Worm (Caenorhabditis elegans) whole organism, L2 larva: Measurements from ENCODE around the gene snu-23.
A peak's percentile ranks its signal among the peaks of the same experiment; 100 is the strongest.

ENCODE experiments used
- C34F6.9 ChIP-seq: fragments of 150-350 bp; optimal IDR thresholded peaks from 2 replicates; lab custom pipeline; 2014; ENCODE audit warnings: missing biosample characterization, missing genetic modification characterization
- F13H6.1 ChIP-seq: sonication (generic microtip); optimal IDR thresholded peaks from 2 replicates; lab custom pipeline; 2016; ENCODE audit warnings: missing genetic modification characterization, missing compliant biosample characterization
- Y55F3AM.14 ChIP-seq: fragments of 200-800 bp; sonication (Bioruptor generic); optimal IDR thresholded peaks from 2 replicates; lab custom pipeline; 2018; ENCODE audit warnings: mild to moderate bottlenecking, missing genetic modification characterization, missing compliant biosample characterization
- ama-1 ChIP-seq: fragments of 150-350 bp; optimal IDR thresholded peaks from 2 replicates; lab custom pipeline; 2018; ENCODE audit warnings: inconsistent platforms
- blmp-1 ChIP-seq: sonication (generic microtip); optimal IDR thresholded peaks from 2 replicates; lab custom pipeline; 2017; ENCODE audit warnings: missing genetic modification characterization, mild to moderate bottlenecking, missing compliant biosample characterization, antibody characterized with exemption, moderate library complexity; ENCODE audit not compliant: insufficient read depth
- crh-2 ChIP-seq: sonication (generic microtip); optimal IDR thresholded peaks from 2 replicates; lab custom pipeline; 2017; ENCODE audit warnings: missing biosample characterization, missing genetic modification characterization
- elt-1 ChIP-seq: fragments of 150-350 bp; optimal IDR thresholded peaks from 2 replicates; lab custom pipeline; 2014; ENCODE audit warnings: missing biosample characterization, missing genetic modification characterization
- elt-3 ChIP-seq: sonication (generic microtip); optimal IDR thresholded peaks from 2 replicates; lab custom pipeline; 2017; ENCODE audit warnings: missing biosample characterization, missing genetic modification characterization
- fos-1 ChIP-seq: fragments of 150-350 bp; optimal IDR thresholded peaks from 2 replicates; lab custom pipeline; 2014; ENCODE audit warnings: missing biosample characterization, missing genetic modification characterization
- gmeb-1 ChIP-seq: fragments of 150-350 bp; optimal IDR thresholded peaks from 2 replicates; lab custom pipeline; 2014; ENCODE audit warnings: missing biosample characterization, missing genetic modification characterization
- lin-11 ChIP-seq: fragments of 150-350 bp; sonication (generic microtip); optimal IDR thresholded peaks from 2 replicates; lab custom pipeline; 2014; ENCODE audit warnings: missing biosample characterization, missing genetic modification characterization, inconsistent platforms, mixed read lengths
- lin-13 ChIP-seq: fragments of 150-350 bp; optimal IDR thresholded peaks from 2 replicates; lab custom pipeline; 2014; ENCODE audit warnings: missing biosample characterization, missing genetic modification reagents, missing genetic modification characterization
- lsy-2 ChIP-seq, 2 experiments: fragments of 150-350 bp in 1 of 2; sonication (generic microtip) in 1 of 2; optimal IDR thresholded peaks; 2 replicates each; lab custom pipeline; 2014 to 2017; ENCODE audit warnings: missing biosample characterization in 2 of 2, missing genetic modification characterization in 2 of 2
- mab-5 ChIP-seq: fragments of 150-350 bp; optimal IDR thresholded peaks from 2 replicates; lab custom pipeline; 2014; ENCODE audit warnings: missing biosample characterization, missing genetic modification characterization
- mbf-1 ChIP-seq: sonication (generic microtip); optimal IDR thresholded peaks from 2 replicates; lab custom pipeline; 2017; ENCODE audit warnings: missing biosample characterization, missing genetic modification characterization
- mdl-1 ChIP-seq, 2 experiments: fragments of 150-350 bp in 1 of 2; sonication (generic microtip) in 1 of 2; optimal IDR thresholded peaks; 2 replicates each; lab custom pipeline; 2017; ENCODE audit warnings: missing biosample characterization in 2 of 2, missing genetic modification characterization in 2 of 2
- nhr-10 ChIP-seq: sonication (generic microtip); optimal IDR thresholded peaks from 2 replicates; lab custom pipeline; 2017; ENCODE audit warnings: missing biosample characterization, missing genetic modification characterization
- nhr-129 ChIP-seq: fragments of 150-350 bp; optimal IDR thresholded peaks from 2 replicates; lab custom pipeline; 2014; ENCODE audit warnings: missing biosample characterization, missing genetic modification characterization
- nhr-21 ChIP-seq: fragments of 150-350 bp; optimal IDR thresholded peaks from 2 replicates; lab custom pipeline; 2014; ENCODE audit warnings: missing biosample characterization, missing genetic modification characterization
- nhr-23 ChIP-seq: fragments of 150-350 bp; optimal IDR thresholded peaks from 2 replicates; lab custom pipeline; 2014; ENCODE audit warnings: missing biosample characterization, missing genetic modification reagents, missing genetic modification characterization
- nhr-25 ChIP-seq: fragments of 150-350 bp; sonication (generic microtip); optimal IDR thresholded peaks from 3 replicates; lab custom pipeline; 2014; ENCODE audit warnings: missing biosample characterization, missing genetic modification characterization
- nhr-6 ChIP-seq: fragments of 150-350 bp; optimal IDR thresholded peaks from 2 replicates; lab custom pipeline; 2014; ENCODE audit warnings: missing biosample characterization, missing genetic modification characterization
- sem-4 ChIP-seq: fragments of 150-350 bp; optimal IDR thresholded peaks from 2 replicates; lab custom pipeline; 2014; ENCODE audit warnings: missing biosample characterization, missing genetic modification reagents, missing genetic modification characterization
- skn-1 ChIP-seq: sonication (generic microtip); optimal IDR thresholded peaks from 2 replicates; lab custom pipeline; 2017; ENCODE audit warnings: missing biosample characterization, missing genetic modification characterization
- sma-3 ChIP-seq: sonication (generic microtip); optimal IDR thresholded peaks from 2 replicates; lab custom pipeline; 2016; ENCODE audit warnings: missing genetic modification reagents, missing genetic modification characterization, missing compliant biosample characterization
- sma-9 ChIP-seq, 2 experiments: fragments of 150-350 bp in 1 of 2; sonication (generic microtip) in 1 of 2; optimal IDR thresholded peaks; 2 replicates each; lab custom pipeline; 2014 to 2016; ENCODE audit warnings: missing genetic modification characterization in 2 of 2, mild to moderate bottlenecking in 1 of 2, missing biosample characterization in 1 of 2, missing compliant biosample characterization in 1 of 2, missing genetic modification reagents in 1 of 2, moderate library complexity in 1 of 2
- snpc-4 ChIP-seq: fragments of 150-350 bp; optimal IDR thresholded peaks from 2 replicates; lab custom pipeline; 2014; ENCODE audit warnings: missing biosample characterization, missing genetic modification characterization
- unc-39 ChIP-seq: fragments of 150-350 bp; optimal IDR thresholded peaks from 2 replicates; lab custom pipeline; 2014; ENCODE audit warnings: missing biosample characterization, missing genetic modification characterization
- unc-55 ChIP-seq: fragments of 150-350 bp; sonication (generic microtip); optimal IDR thresholded peaks from 3 replicates; lab custom pipeline; 2014; ENCODE audit warnings: missing biosample characterization, missing genetic modification reagents, missing genetic modification characterization
- unc-62 ChIP-seq: fragments of 150-350 bp; optimal IDR thresholded peaks from 2 replicates; lab custom pipeline; 2014; ENCODE audit warnings: missing biosample characterization, missing genetic modification reagents, missing genetic modification characterization
- zag-1 ChIP-seq: fragments of 150-350 bp; optimal IDR thresholded peaks from 2 replicates; lab custom pipeline; 2014; ENCODE audit warnings: missing biosample characterization, missing genetic modification characterization
- ztf-4 ChIP-seq: fragments of 150-350 bp; optimal IDR thresholded peaks from 2 replicates; lab custom pipeline; 2014; ENCODE audit warnings: missing biosample characterization, missing genetic modification characterization

Gene snu-23

ce11 chrIII:7729534-7730061 is 40.3 kb downstream of the snu-23 start, which contains the start of gene ZK112.4 (continued):
- TF ChIP-seq snpc-4 (tag; lab: Kevin White, UChicago) (peak; percentile 19), elt-1 (tag; lab: Kevin White, UChicago) (no peak), nhr-23 (tag; lab: Kevin White, UChicago) (no peak), elt-3 (tag; lab: Kevin White, UChicago) (no peak), fos-1 (tag; lab: Kevin White, UChicago) (peak; percentile 59), skn-1 (tag; lab: Kevin White, UChicago) (peak; percentile 21), blmp-1 (tag; lab: Kevin White, UChicago) (no peak), unc-62 (no peak)

- TF ChIP-seq unc-62: no peak
- TF ChIP-seq ama-1 (lab: Kevin White, UChicago): no peak
- TF ChIP-seq ztf-4 (tag; lab: Kevin White, UChicago): no peak
- no peak for TF ChIP-seq elt-1 (tag; lab: Kevin White, UChicago)
- TF ChIP-seq, all 48 proteins: peak for 0
These were observed 40.9 kb downstream of the snu-23 start for ce11 chrIII:7729062-7729461.

ce11 chrIII:7728494-7728893 is 41.4 kb downstream of the snu-23 start:
- TF ChIP-seq F13H6.1 (tag; lab: Kevin White, UChicago) (peak; percentile 49), blmp-1 (tag; lab: Kevin White, UChicago) (peak; percentile 82), unc-39 (tag; lab: Kevin White, UChicago) (no peak), nhr-21 (tag; lab: Kevin White, UChicago) (peak; percentile 50), C34F6.9 (tag; lab: Kevin White, UChicago) (peak; percentile 66), elt-1 (tag; lab: Kevin White, UChicago) (no peak), mbf-1 (tag; lab: Kevin White, UChicago) (no peak), nhr-129 (tag; lab: Kevin White, UChicago) (peak; percentile 74), Y55F3AM.14 (GFP tag; lab: Kevin White, UChicago) (peak; percentile 35), gmeb-1 (tag; lab: Kevin White, UChicago) (peak; percentile 49), lsy-2 (tag; optimal IDR thresholded peaks at IDR 0.05; lab: Kevin White, UChicago) (peak in 1 of 2 experiments; percentile 76), crh-2 (peak; percentile 99), sma-9 (GFP tag; optimal IDR thresholded peaks at IDR 0.05; lab: Kevin White, UChicago) (peak; percentile 59), sma-9 (tag; optimal IDR thresholded peaks at IDR 0.05; lab: Kevin White, UChicago) (no peak), lin-13 (GFP tag; lab: Kevin White, UChicago) (peak; percentile 47), nhr-6 (tag; lab: Kevin White, UChicago) (peak; percentile 3), sem-4 (tag; lab: Kevin White, UChicago) (peak; percentile 74), sma-3 (peak; percentile 83), nhr-10 (tag; lab: Kevin White, UChicago) (no peak), mdl-1 (tag; optimal IDR thresholded peaks at IDR 0.05; lab: Kevin White, UChicago) (peak; percentile 18 to 19), ztf-4 (tag; lab: Kevin White, UChicago) (peak; percentile 22), nhr-25 (tag; lab: Kevin White, UChicago) (peak; percentile 45), snpc-4 (tag; lab: Kevin White, UChicago) (no peak), mab-5 (tag; lab: Kevin White, UChicago) (no peak), unc-55 (GFP tag; lab: Kevin White, UChicago) (peak; percentile 69), ama-1 (lab: Kevin White, UChicago) (peak; percentile 50), fos-1 (tag; lab: Kevin White, UChicago) (peak; percentile 94), zag-1 (peak; percentile 44)

ce11 chrIII:7726500-7726899 is 43.4 kb downstream of the snu-23 start:
- no peak for TF ChIP-seq lin-11 (tag; lab: Kevin White, UChicago)
- peak; percentile 13 for TF ChIP-seq unc-55 (GFP tag; lab: Kevin White, UChicago)
